Worm (Caenorhabditis elegans) whole organism, L4 larva: ENCODE measurements around the gene rab-39.

Experiments used
- php-3 ChIP-seq: fragments of 200-800 bp; sonication (Bioruptor generic); IDR thresholded peaks from 2 replicates; pipeline ENCODE4 v1.3.6; 2022; ENCODE audit warnings: missing genetic modification reagents, missing genetic modification characterization, missing compliant biosample characterization
- snpc-1.2 ChIP-seq: fragments of 200-800 bp; sonication (Bioruptor generic); IDR thresholded peaks from 2 replicates; pipeline ENCODE4 v1.3.6; 2022; ENCODE audit warnings: missing genetic modification reagents, missing genetic modification characterization, missing compliant biosample characterization
- zag-1 ChIP-seq: fragments of 150-350 bp; optimal IDR thresholded peaks from 2 replicates; lab custom pipeline; 2014; ENCODE audit warnings: missing biosample characterization, missing genetic modification characterization

DNA sequence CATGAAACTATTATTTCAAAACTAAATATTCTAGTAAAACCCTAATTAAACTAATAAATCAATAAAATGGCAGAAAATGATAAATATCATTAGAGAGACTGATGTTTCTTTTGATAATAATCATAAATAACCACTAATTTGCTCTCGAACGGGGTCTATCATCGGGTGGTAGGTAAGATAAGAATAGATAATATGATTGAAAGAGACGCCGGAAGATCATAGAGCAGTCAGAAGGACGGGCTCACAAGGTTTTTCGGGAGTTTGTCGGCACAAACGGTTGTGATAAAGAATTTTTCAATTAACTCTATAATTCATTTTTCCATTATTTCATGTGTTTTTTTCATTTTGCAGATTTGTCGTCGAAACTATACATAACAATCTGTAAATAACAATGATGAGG is 21.7 kb downstream of the rab-39 start:
- TF ChIP-seq php-3 = peak; percentile 93
- no peak for TF ChIP-seq snpc-1.2
- no peak for TF ChIP-seq zag-1 (tag; lab: Kevin White, UChicago)
